Fruit fly (Drosophila melanogaster): Measurements from ENCODE around the gene mRpL12.

The mRpL12 gene

dm6 chr3L:8950955-8951354 lies 5.6 kb upstream of the mRpL12 start:
- TF ChIP-seq usp (GFP tag; optimal IDR thresholded peaks at IDR 0.05) = no peak
- TF ChIP-seq Dll (optimal IDR thresholded peaks at IDR 0.05) = no peak
- TF ChIP-seq EcR (GFP tag; optimal IDR thresholded peaks at IDR 0.05) = no peak

DNA sequence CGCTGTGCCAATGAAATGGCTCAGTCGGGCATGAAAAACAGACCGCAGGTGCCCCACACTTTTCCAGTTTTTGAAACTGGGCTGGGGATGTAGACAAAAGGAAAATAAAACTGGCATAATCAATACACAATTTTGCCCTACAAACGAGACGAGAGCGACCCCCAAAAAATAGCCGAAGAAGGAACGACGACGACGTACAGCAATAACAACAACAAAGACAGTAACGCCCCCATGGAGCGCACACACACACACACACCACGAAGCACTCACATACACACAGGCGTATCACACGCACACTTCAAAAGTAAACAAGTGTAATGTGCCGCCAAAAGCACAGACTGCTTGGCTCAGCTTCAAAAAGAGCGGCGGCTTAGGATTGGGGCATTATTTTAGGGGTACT lies 5.1 kb upstream of the mRpL12 start:
- no peak for TF ChIP-seq EcR (GFP tag; optimal IDR thresholded peaks at IDR 0.05)
- no peak for TF ChIP-seq psq (optimal IDR thresholded peaks at IDR 0.05)
- TF ChIP-seq CG8478 (optimal IDR thresholded peaks at IDR 0.05) = no peak
- no peak for TF ChIP-seq usp (GFP tag; optimal IDR thresholded peaks at IDR 0.05)
- TF ChIP-seq pan (optimal IDR thresholded peaks at IDR 0.05) = no peak
- no peak for TF ChIP-seq Dll (optimal IDR thresholded peaks at IDR 0.05)

DNA sequence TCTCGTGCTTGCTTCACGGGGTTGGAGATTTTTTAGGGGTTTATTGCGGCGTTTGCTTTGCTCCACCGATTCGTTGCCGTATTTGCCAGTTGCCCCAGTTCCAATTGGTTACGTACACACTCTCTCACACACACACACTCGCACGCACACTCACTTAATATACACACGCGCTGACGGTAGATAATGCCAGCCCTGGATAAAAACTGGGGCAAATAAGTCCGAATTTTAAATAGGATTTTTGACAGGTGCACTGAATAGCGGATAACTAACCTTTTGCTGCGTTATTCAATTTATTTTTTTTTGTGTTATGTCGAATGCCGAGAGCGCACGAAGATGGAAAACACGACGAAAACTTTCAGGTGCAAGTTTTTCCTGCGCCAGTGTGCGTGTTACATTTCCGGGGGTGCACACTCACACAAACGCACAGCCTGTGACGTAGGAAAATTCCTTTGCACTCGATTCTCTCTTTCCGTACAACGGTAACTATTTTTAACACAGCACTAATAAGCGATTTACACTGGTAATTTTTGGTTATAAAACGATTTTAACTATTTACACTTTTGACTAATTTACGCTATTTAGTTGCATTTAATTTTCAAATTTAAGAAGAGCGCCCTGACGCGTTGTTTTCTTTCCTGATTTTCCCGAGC lies 3.9 kb upstream of the mRpL12 start:
- no peak for TF ChIP-seq pan (optimal IDR thresholded peaks at IDR 0.05)

- TF ChIP-seq CG8478 (optimal IDR thresholded peaks at IDR 0.05) (no peak), EcR (GFP tag; optimal IDR thresholded peaks at IDR 0.05) (no peak), pan (optimal IDR thresholded peaks at IDR 0.05) (peak; percentile 15), Dll (optimal IDR thresholded peaks at IDR 0.05) (no peak)
Measured at dm6 chr3L:8953199-8953956, 3.2 kb upstream of the mRpL12 start.

- TF ChIP-seq pan (optimal IDR thresholded peaks at IDR 0.05) = no peak
- no peak for TF ChIP-seq CG8478 (optimal IDR thresholded peaks at IDR 0.05)
- TF ChIP-seq psq (optimal IDR thresholded peaks at IDR 0.05) = no peak
- TF ChIP-seq usp (GFP tag; optimal IDR thresholded peaks at IDR 0.05) = no peak
- TF ChIP-seq EcR (GFP tag; optimal IDR thresholded peaks at IDR 0.05) = no peak
- no peak for TF ChIP-seq Dll (optimal IDR thresholded peaks at IDR 0.05)
Measured at dm6 chr3L:8953962-8954647, 2.5 kb upstream of the mRpL12 start, which contains the start of the genes CG43783 and orb2. CG43783 (minus strand) TSS chr3L:8954272. orb2 (minus strand) TSS chr3L:8954463.

DNA sequence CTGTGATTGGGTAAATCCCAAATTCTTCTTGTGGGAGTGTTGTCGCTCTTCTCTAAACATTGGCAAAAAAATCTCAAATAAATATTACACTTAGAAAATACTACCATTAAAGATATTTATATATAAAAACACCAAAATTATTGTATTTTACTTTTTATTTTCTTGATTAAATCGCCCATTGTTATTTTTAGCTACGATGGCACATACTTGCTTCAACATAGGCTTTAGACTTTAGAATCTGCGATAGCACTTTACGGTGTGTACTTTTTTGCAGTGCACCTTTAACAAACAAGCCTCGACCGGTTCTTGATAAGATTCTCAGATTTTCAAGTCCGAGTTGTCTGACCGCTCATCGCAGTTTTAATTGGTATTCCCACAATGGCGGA lies 1.9 kb upstream of the mRpL12 start, which contains the start of gene GNBP3:
TSS of gene GNBP3 (plus strand) at position 374 of the 386 bp plus-strand sequence.
- TF ChIP-seq CG8478 (optimal IDR thresholded peaks at IDR 0.05) (no peak), psq (optimal IDR thresholded peaks at IDR 0.05) (no peak), EcR (GFP tag; optimal IDR thresholded peaks at IDR 0.05) (no peak), Dll (optimal IDR thresholded peaks at IDR 0.05) (no peak), usp (GFP tag; optimal IDR thresholded peaks at IDR 0.05) (no peak), pan (optimal IDR thresholded peaks at IDR 0.05) (no peak)

DNA sequence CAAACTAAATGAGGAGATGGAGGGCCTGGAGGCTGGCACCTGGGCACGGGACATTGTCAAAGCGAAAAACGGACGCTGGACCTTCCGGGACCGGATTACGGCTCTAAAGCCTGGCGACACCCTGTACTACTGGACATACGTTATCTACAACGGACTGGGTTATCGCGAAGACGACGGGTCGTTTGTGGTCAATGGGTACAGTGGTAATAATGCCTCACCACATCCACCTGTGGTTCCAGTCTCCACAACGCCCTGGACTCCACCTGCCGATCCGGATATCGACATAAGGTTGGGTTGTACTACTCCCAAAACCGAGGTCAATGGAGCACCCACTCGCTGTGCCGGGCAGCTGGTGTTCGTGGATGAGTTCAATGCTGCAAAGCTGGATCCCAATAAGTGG lies 1.4 kb upstream of the mRpL12 start:
- TF ChIP-seq psq (optimal IDR thresholded peaks at IDR 0.05) = no peak
- peak; percentile 38 for TF ChIP-seq Dll (optimal IDR thresholded peaks at IDR 0.05)

DNA sequence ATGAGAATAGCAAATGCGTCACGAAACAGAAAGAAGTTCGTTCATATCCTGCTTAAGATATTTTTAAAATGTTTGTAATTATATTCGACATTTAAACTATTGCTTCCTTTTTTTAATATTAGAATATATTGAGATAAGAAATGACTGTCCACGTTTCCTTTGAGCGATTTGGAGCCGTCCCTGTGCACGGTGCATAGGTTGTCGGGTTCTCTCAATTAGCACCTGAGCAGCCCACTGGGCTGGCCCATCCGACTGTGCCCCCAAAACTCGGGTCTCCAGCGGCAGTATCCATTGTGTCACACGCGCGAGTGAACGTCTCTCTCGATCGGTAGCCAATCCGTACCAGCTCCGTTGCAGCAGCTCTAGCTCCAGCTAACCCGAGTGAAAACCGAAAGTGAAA lies 2.0 kb downstream of the mRpL12 start, which contains the start of gene CG13313:
TSS of gene CG13313 (plus strand) at position 301 of the 400 bp plus-strand sequence.
- no peak for TF ChIP-seq usp (GFP tag; optimal IDR thresholded peaks at IDR 0.05)

- TF ChIP-seq EcR (GFP tag; optimal IDR thresholded peaks at IDR 0.05) (no peak), pan (optimal IDR thresholded peaks at IDR 0.05) (no peak), Dll (optimal IDR thresholded peaks at IDR 0.05) (no peak), psq (optimal IDR thresholded peaks at IDR 0.05) (no peak), usp (GFP tag; optimal IDR thresholded peaks at IDR 0.05) (no peak), CG8478 (optimal IDR thresholded peaks at IDR 0.05) (no peak)
Measured at dm6 chr3L:8964458-8964857, 7.9 kb downstream of the mRpL12 start, which contains the start of gene ValRS-m. ValRS-m (minus strand) TSS chr3L:8964769.

DNA sequence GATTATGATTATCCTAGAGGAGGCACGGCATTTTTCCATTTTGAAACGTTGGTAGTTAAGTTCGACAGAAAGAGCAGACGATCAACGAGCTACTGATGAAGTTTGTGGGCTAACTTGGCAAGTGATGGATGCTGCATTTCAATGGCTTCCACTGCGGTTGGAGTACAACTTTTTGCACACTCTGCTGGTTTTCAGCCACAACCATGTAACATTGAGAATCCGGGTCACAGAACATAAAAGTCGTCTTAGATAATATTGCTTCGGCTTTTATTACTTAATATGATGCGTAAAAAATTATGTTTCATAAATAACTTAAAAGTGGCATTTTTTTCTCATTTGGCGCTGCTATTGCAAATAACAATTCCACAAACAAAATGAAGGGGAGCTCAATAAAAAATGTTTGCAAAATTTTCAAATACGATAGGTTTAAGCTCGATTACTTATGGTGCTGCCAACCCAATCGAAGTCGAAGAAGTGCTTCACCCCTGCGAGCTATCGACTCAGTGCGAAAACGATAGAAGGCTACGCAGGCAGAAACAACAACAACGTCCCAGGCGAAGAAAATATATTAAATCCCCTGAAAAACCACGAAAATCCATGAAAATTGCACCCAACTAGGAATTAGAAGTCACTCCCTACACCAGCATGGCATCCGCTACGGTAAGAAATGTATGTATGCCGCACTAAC lies 9.9 kb downstream of the mRpL12 start, which contains the start of the genes CG5653 and CG5021:
TSS of gene CG5653 (minus strand) at position 51 of the 688 bp plus-strand sequence.
TSS of gene CG5021 (plus strand) at position 506 of the 688 bp plus-strand sequence.
- TF ChIP-seq usp (GFP tag; optimal IDR thresholded peaks at IDR 0.05) (no peak), CG8478 (optimal IDR thresholded peaks at IDR 0.05) (no peak), EcR (GFP tag; optimal IDR thresholded peaks at IDR 0.05) (no peak)

dm6 chr3L:8968437-8968836 lies 11.8 kb downstream of the mRpL12 start, which contains the start of gene CG5026:
CG5026 (plus strand) TSS chr3L:8968528.
- no peak for TF ChIP-seq Dll (optimal IDR thresholded peaks at IDR 0.05)
- TF ChIP-seq EcR (GFP tag; optimal IDR thresholded peaks at IDR 0.05) = no peak
- no peak for TF ChIP-seq usp (GFP tag; optimal IDR thresholded peaks at IDR 0.05)
- TF ChIP-seq CG8478 (optimal IDR thresholded peaks at IDR 0.05) = no peak
